Worm (Caenorhabditis elegans): ENCODE data around the gene C16C8.16.
"Not testable (repeated sequence)": the region's sequence is repeated elsewhere in the genome, so short reads cannot be mapped to it uniquely, and the experiment has no call there.

The C16C8.16 gene

ce11 chrII:3447906-3448305 lies 2.4 kb downstream of the C16C8.16 start, which contains the start of gene C16C8.21:
Gene C16C8.21 (plus strand): TSS chrII:3448206.
- no peak for TF ChIP-seq lin-15B (tag; optimal IDR thresholded peaks at IDR 0.05)
- no peak for TF ChIP-seq daf-12 (tag; optimal IDR thresholded peaks at IDR 0.05)
- no peak for TF ChIP-seq tbx-2 (tag; optimal IDR thresholded peaks at IDR 0.05)
- TF ChIP-seq fkh-2 (tag; optimal IDR thresholded peaks at IDR 0.05), result no peak
- TF ChIP-seq lsy-12 (tag; optimal IDR thresholded peaks at IDR 0.05), result no peak
- TF ChIP-seq ceh-9 (tag; optimal IDR thresholded peaks at IDR 0.05), result no peak
- TF ChIP-seq lin-39 (tag; optimal IDR thresholded peaks at IDR 0.05), result no peak
- no peak for TF ChIP-seq nhr-25 (tag; optimal IDR thresholded peaks at IDR 0.05)
- no peak for TF ChIP-seq nhr-11 (tag; optimal IDR thresholded peaks at IDR 0.05)
- TF ChIP-seq egl-5 (tag; optimal IDR thresholded peaks at IDR 0.05), result no peak
- no peak for TF ChIP-seq egl-27 (tag; optimal IDR thresholded peaks at IDR 0.05)
- TF ChIP-seq ztf-4 (tag; optimal IDR thresholded peaks at IDR 0.05), result no peak
- TF ChIP-seq aly-2 (tag; optimal IDR thresholded peaks at IDR 0.05), result no peak
- no peak for TF ChIP-seq ztf-11 (tag; optimal IDR thresholded peaks at IDR 0.05)
- no peak for TF ChIP-seq R02D3.7 (tag; optimal IDR thresholded peaks at IDR 0.05)
- no peak for TF ChIP-seq nhr-77 (tag; optimal IDR thresholded peaks at IDR 0.05)
- TF ChIP-seq hmg-11 (tag; optimal IDR thresholded peaks at IDR 0.05), result no peak
- TF ChIP-seq snpc-4 (tag; optimal IDR thresholded peaks at IDR 0.05), result no peak
- TF ChIP-seq elt-3 (tag; optimal IDR thresholded peaks at IDR 0.05), result no peak
- TF ChIP-seq ceh-28 (tag; optimal IDR thresholded peaks at IDR 0.05), result no peak

ce11 chrII:3448776-3449280 lies 3.3 kb downstream of the C16C8.16 start, which contains the start of gene C16C8.25:
Gene C16C8.25 (plus strand): TSS chrII:3449230.
- TF ChIP-seq pqm-1 (tag; optimal IDR thresholded peaks at IDR 0.05) (no peak), ceh-82 (tag; optimal IDR thresholded peaks at IDR 0.05) (no peak), skn-1 (tag; optimal IDR thresholded peaks at IDR 0.05) (no peak), lin-15B (tag; optimal IDR thresholded peaks at IDR 0.05) (no peak), daf-12 (tag; optimal IDR thresholded peaks at IDR 0.05) (no peak), R02D3.7 (tag; optimal IDR thresholded peaks at IDR 0.05) (no peak), nhr-11 (tag; optimal IDR thresholded peaks at IDR 0.05) (no peak), lin-39 (tag; optimal IDR thresholded peaks at IDR 0.05) (no peak), unc-39 (tag; optimal IDR thresholded peaks at IDR 0.05) (no peak), egl-27 (tag; optimal IDR thresholded peaks at IDR 0.05) (no peak), zag-1 (tag; optimal IDR thresholded peaks at IDR 0.05) (no peak), eor-1 (tag; optimal IDR thresholded peaks at IDR 0.05) (no peak), nhr-25 (tag; optimal IDR thresholded peaks at IDR 0.05) (no peak), pha-4 (tag; optimal IDR thresholded peaks at IDR 0.05) (no peak)

ce11 chrII:3449514-3449913 lies 4.0 kb downstream of the C16C8.16 start, which contains the start of gene C16C8.14:
Gene C16C8.14 (plus strand): TSS chrII:3449814.
- TF ChIP-seq eor-1, ceh-82, egl-5 (tag; optimal IDR thresholded peaks at IDR 0.05): not testable (repeated sequence)

- no peak for TF ChIP-seq unc-62 (GFP tag; optimal IDR thresholded peaks at IDR 0.05)
- no peak for TF ChIP-seq fkh-2 (tag; optimal IDR thresholded peaks at IDR 0.05)
- no peak for TF ChIP-seq ZK546.5 (tag; optimal IDR thresholded peaks at IDR 0.05)
- TF ChIP-seq mdl-1 (tag; optimal IDR thresholded peaks at IDR 0.05), result no peak
Observed at ce11 chrII:3452421-3452820, 6.9 kb downstream of the C16C8.16 start, which contains the start of gene C16C8.12. Gene C16C8.12 (plus strand): TSS chrII:3452721.

DNA sequence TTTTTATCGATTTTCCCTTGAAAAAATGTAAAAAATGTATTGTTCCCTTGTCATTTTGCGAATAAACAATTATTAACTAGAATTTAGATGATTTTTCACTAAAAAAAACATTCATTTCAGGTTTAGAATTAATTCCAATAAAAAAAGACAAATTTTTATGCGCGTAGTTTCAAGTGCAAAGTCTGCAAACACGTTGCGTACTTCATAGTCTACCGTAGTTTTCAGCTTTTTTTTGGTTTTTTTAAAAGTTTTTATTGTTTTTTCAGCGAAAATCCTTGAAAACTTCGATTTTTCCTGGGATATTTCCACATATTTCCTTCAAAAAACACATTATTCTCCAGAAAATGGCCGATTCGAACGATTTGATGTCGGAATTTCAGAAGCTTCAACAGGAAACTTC lies 8.0 kb downstream of the C16C8.16 start, which contains the start of gene C16C8.11:
C16C8.11 (plus strand) TSS at position 188 of the 400 bp plus-strand sequence.
- TF ChIP-seq nhr-43 (tag; optimal IDR thresholded peaks at IDR 0.05; ENCODE audit: poor library complexity, severe bottlenecking) (no peak), unc-62 (GFP tag; optimal IDR thresholded peaks at IDR 0.05) (no peak), mml-1 (tag; optimal IDR thresholded peaks at IDR 0.05) (no peak), nhr-25 (tag; optimal IDR thresholded peaks at IDR 0.05) (no peak), aly-2 (tag; optimal IDR thresholded peaks at IDR 0.05) (no peak), pqm-1 (tag; optimal IDR thresholded peaks at IDR 0.05) (no peak), lsy-12 (tag; optimal IDR thresholded peaks at IDR 0.05) (no peak), sea-2 (GFP tag; optimal IDR thresholded peaks at IDR 0.05) (no peak), hmg-11 (tag; optimal IDR thresholded peaks at IDR 0.05) (no peak), ceh-16 (tag; optimal IDR thresholded peaks at IDR 0.05) (no peak), egl-27 (tag; optimal IDR thresholded peaks at IDR 0.05) (no peak), ztf-4 (tag; optimal IDR thresholded peaks at IDR 0.05) (no peak)
